Fruit fly (Drosophila melanogaster) whole organism, prepupa: ENCODE data around the gene CG13607.

Experiments
- Blimp-1 ChIP-seq: fragments of 200-800 bp; sonication (Bioruptor generic); optimal IDR thresholded peaks from 3 replicates; lab custom pipeline; 2017; ENCODE audit warnings: missing biosample characterization, missing genetic modification characterization, mild to moderate bottlenecking, moderate library complexity, missing genetic modification reagents
- CG10669 ChIP-seq: fragments of 200-800 bp; sonication (Bioruptor generic); optimal IDR thresholded peaks from 3 replicates; lab custom pipeline; 2018; ENCODE audit warnings: missing biosample characterization, mild to moderate bottlenecking, missing genetic modification characterization, moderate library complexity
- CG16779 ChIP-seq: fragments of 200-800 bp; sonication (Bioruptor generic); optimal IDR thresholded peaks from 3 replicates; lab custom pipeline; 2017; ENCODE audit warnings: missing biosample characterization, mild to moderate bottlenecking, missing genetic modification characterization
- CG6792 ChIP-seq: fragments of 200-800 bp; sonication (Bioruptor generic); optimal IDR thresholded peaks from 3 replicates; lab custom pipeline; 2016; ENCODE audit warnings: missing biosample characterization, missing genetic modification characterization
- CG6854 ChIP-seq: fragments of 200-800 bp; sonication (Bioruptor generic); optimal IDR thresholded peaks from 2 replicates; lab custom pipeline; 2017; ENCODE audit warnings: missing biosample characterization, mild to moderate bottlenecking, missing genetic modification characterization
- CG8319 ChIP-seq: fragments of 200-800 bp; sonication (Bioruptor generic); optimal IDR thresholded peaks from 3 replicates; lab custom pipeline; 2016; ENCODE audit warnings: missing biosample characterization, missing genetic modification characterization
- OdsH ChIP-seq: fragments of 200-800 bp; sonication (Bioruptor generic); optimal IDR thresholded peaks from 3 replicates; lab custom pipeline; 2016; ENCODE audit warnings: missing biosample characterization, missing genetic modification characterization
- esn ChIP-seq: fragments of 200-800 bp; sonication (Bioruptor generic); optimal IDR thresholded peaks from 2 replicates; lab custom pipeline; 2016; ENCODE audit warnings: missing biosample characterization, mild to moderate bottlenecking, missing genetic modification characterization, moderate library complexity
- fkh ChIP-seq: fragments of 200-800 bp; sonication (Bioruptor generic); optimal IDR thresholded peaks from 3 replicates; lab custom pipeline; 2017; ENCODE audit warnings: missing biosample characterization, mild to moderate bottlenecking, missing genetic modification characterization, moderate library complexity
- spab ChIP-seq: fragments of 200-800 bp; sonication (Bioruptor generic); optimal IDR thresholded peaks from 2 replicates; lab custom pipeline; 2017; ENCODE audit warnings: missing biosample characterization, mild to moderate bottlenecking, missing genetic modification characterization, missing genetic modification reagents

dm6 chr3R:24161173-24161811, 45.2 kb upstream of the CG13607 start, which contains the start of the genes Myo95E and TBC1d7:
- TF ChIP-seq CG10669 (GFP tag; lab: Kevin White, UChicago) (peak; percentile 89), CG16779 (tag; lab: Kevin White, UChicago) (peak; percentile 74), spab (GFP tag; lab: Kevin White, UChicago) (no peak), Blimp-1 (GFP tag; lab: Kevin White, UChicago) (no peak), CG8319 (GFP tag; lab: Kevin White, UChicago) (peak; percentile 73), CG6792 (GFP tag; lab: Kevin White, UChicago) (peak; percentile 86), OdsH (GFP tag; lab: Kevin White, UChicago) (peak; percentile 92), esn (GFP tag; lab: Kevin White, UChicago) (peak; percentile 89), fkh (no peak), CG6854 (GFP tag; lab: Kevin White, UChicago) (peak; percentile 39)
